Worm (Caenorhabditis elegans): ENCODE data around the gene ZK856.14.

ce11 chrV:10168870-10169269, 48.0 kb upstream of the ZK856.14 start:
- no peak for TF ChIP-seq blmp-1 (tag; optimal IDR thresholded peaks at IDR 0.05)
- no peak for TF ChIP-seq unc-62 (GFP tag; optimal IDR thresholded peaks at IDR 0.05)
- TF ChIP-seq nhr-12 (tag; optimal IDR thresholded peaks at IDR 0.05), result no peak
- no peak for TF ChIP-seq nhr-28 (tag; optimal IDR thresholded peaks at IDR 0.05)
- no peak for TF ChIP-seq pha-4 (tag; optimal IDR thresholded peaks at IDR 0.05)
- TF ChIP-seq lin-13 (tag; optimal IDR thresholded peaks at IDR 0.05), result no peak
- no peak for TF ChIP-seq nhr-76 (tag; optimal IDR thresholded peaks at IDR 0.05)
- no peak for TF ChIP-seq elt-3 (tag; optimal IDR thresholded peaks at IDR 0.05)

Measured in whole organism, mixed stage, embryonic.